Worm (Caenorhabditis elegans) whole organism, L3 larva: ENCODE measurements around the gene frpr-1.

Experiments
- R02D3.7 ChIP-seq: fragments of 150-350 bp; optimal IDR thresholded peaks from 2 replicates; lab custom pipeline; 2014; ENCODE audit warnings: missing biosample characterization, missing genetic modification characterization
- ZK546.5 ChIP-seq: sonication (generic microtip); optimal IDR thresholded peaks from 2 replicates; lab custom pipeline; 2017; ENCODE audit warnings: missing biosample characterization, missing genetic modification characterization
- aly-2 ChIP-seq: fragments of 150-350 bp; optimal IDR thresholded peaks from 2 replicates; lab custom pipeline; 2014; ENCODE audit warnings: missing biosample characterization, missing genetic modification characterization
- ama-1 ChIP-seq: fragments of 150-350 bp; optimal IDR thresholded peaks from 2 replicates; lab custom pipeline; 2018
- ceh-16 ChIP-seq: sonication (generic microtip); optimal IDR thresholded peaks from 2 replicates; lab custom pipeline; 2017; ENCODE audit warnings: missing biosample characterization, missing genetic modification characterization
- ceh-28 ChIP-seq: fragments of 150-350 bp; optimal IDR thresholded peaks from 2 replicates; lab custom pipeline; 2014; ENCODE audit warnings: missing biosample characterization, missing genetic modification reagents, missing genetic modification characterization
- ceh-82 ChIP-seq: fragments of 150-350 bp; optimal IDR thresholded peaks from 2 replicates; lab custom pipeline; 2014; ENCODE audit warnings: missing biosample characterization, missing genetic modification characterization
- ceh-9 ChIP-seq: sonication (generic microtip); optimal IDR thresholded peaks from 2 replicates; lab custom pipeline; 2018; ENCODE audit warnings: missing biosample characterization, missing genetic modification characterization
- daf-12 ChIP-seq: fragments of 150-350 bp; optimal IDR thresholded peaks from 2 replicates; lab custom pipeline; 2014; ENCODE audit warnings: missing biosample characterization, missing genetic modification reagents, missing genetic modification characterization
- egl-27 ChIP-seq: sonication (generic microtip); optimal IDR thresholded peaks from 4 replicates; lab custom pipeline; 2017; ENCODE audit warnings: missing biosample characterization, missing genetic modification reagents, missing genetic modification characterization
- egl-5 ChIP-seq: fragments of 150-350 bp; optimal IDR thresholded peaks from 2 replicates; lab custom pipeline; 2017; ENCODE audit warnings: missing biosample characterization, missing genetic modification reagents, missing genetic modification characterization, inconsistent platforms
- elt-1 ChIP-seq: fragments of 150-350 bp; optimal IDR thresholded peaks from 2 replicates; lab custom pipeline; 2014; ENCODE audit warnings: missing biosample characterization, missing genetic modification characterization
- elt-2 ChIP-seq: sonication (generic microtip); optimal IDR thresholded peaks from 2 replicates; lab custom pipeline; 2016; ENCODE audit warnings: missing genetic modification reagents, mild to moderate bottlenecking, missing genetic modification characterization, missing compliant biosample characterization
- elt-3 ChIP-seq, 3 experiments: fragments of 150-350 bp in 1 of 3; sonication (generic microtip) in 2 of 3; optimal IDR thresholded peaks; 2 replicates in 2 of 3; 4 replicates in 1 of 3; lab custom pipeline; 2014 to 2017; ENCODE audit warnings: missing biosample characterization in 3 of 3, missing genetic modification characterization in 3 of 3
- eor-1 ChIP-seq, 2 experiments: fragments of 150-350 bp; optimal IDR thresholded peaks; 2 replicates each; lab custom pipeline; 2014 to 2018; ENCODE audit warnings: missing biosample characterization in 2 of 2, missing genetic modification characterization in 2 of 2
- fkh-10 ChIP-seq: sonication (generic microtip); optimal IDR thresholded peaks from 2 replicates; lab custom pipeline; 2017; ENCODE audit warnings: missing biosample characterization, missing genetic modification reagents, missing genetic modification characterization
- fkh-2 ChIP-seq: fragments of 150-350 bp; optimal IDR thresholded peaks from 2 replicates; lab custom pipeline; 2014; ENCODE audit warnings: missing biosample characterization, missing genetic modification reagents, missing genetic modification characterization
- fos-1 ChIP-seq: fragments of 150-350 bp; optimal IDR thresholded peaks from 2 replicates; lab custom pipeline; 2014; ENCODE audit warnings: missing biosample characterization, missing genetic modification characterization
- hmg-11 ChIP-seq: sonication (generic microtip); optimal IDR thresholded peaks from 2 replicates; lab custom pipeline; 2016; ENCODE audit warnings: missing genetic modification characterization, missing compliant biosample characterization
- jun-1 ChIP-seq: fragments of 150-350 bp; optimal IDR thresholded peaks from 2 replicates; lab custom pipeline; 2014; ENCODE audit warnings: missing biosample characterization, missing genetic modification reagents, missing genetic modification characterization
- lin-15B ChIP-seq: fragments of 150-350 bp; optimal IDR thresholded peaks from 2 replicates; lab custom pipeline; 2014; ENCODE audit warnings: missing biosample characterization, missing genetic modification characterization
- lin-39 ChIP-seq: fragments of 150-350 bp; optimal IDR thresholded peaks from 2 replicates; lab custom pipeline; 2018; ENCODE audit warnings: missing biosample characterization, missing genetic modification reagents, missing genetic modification characterization
- lsy-12 ChIP-seq: sonication (generic microtip); optimal IDR thresholded peaks from 2 replicates; lab custom pipeline; 2016; ENCODE audit warnings: mild to moderate bottlenecking, missing genetic modification characterization, missing compliant biosample characterization
- mdl-1 ChIP-seq: fragments of 150-350 bp; optimal IDR thresholded peaks from 2 replicates; lab custom pipeline; 2014; ENCODE audit warnings: missing biosample characterization, missing genetic modification characterization
- mml-1 ChIP-seq: fragments of 150-350 bp; sonication (generic microtip); optimal IDR thresholded peaks from 3 replicates; lab custom pipeline; 2014; ENCODE audit warnings: missing biosample characterization, missing genetic modification characterization
- nfya-1 ChIP-seq: sonication (generic microtip); optimal IDR thresholded peaks from 2 replicates; lab custom pipeline; 2017; ENCODE audit warnings: missing genetic modification characterization, mild to moderate bottlenecking, missing compliant biosample characterization, antibody characterized with exemption, moderate library complexity; ENCODE audit not compliant: insufficient read depth
- nhr-11 ChIP-seq: fragments of 150-350 bp; optimal IDR thresholded peaks from 2 replicates; lab custom pipeline; 2014; ENCODE audit warnings: missing biosample characterization, missing genetic modification characterization
- nhr-12 ChIP-seq: fragments of 150-350 bp; optimal IDR thresholded peaks from 2 replicates; lab custom pipeline; 2014; ENCODE audit warnings: missing biosample characterization, missing genetic modification characterization
- nhr-23 ChIP-seq: fragments of 150-350 bp; optimal IDR thresholded peaks from 2 replicates; lab custom pipeline; 2014; ENCODE audit warnings: missing biosample characterization, missing genetic modification reagents, missing genetic modification characterization
- nhr-237 ChIP-seq: fragments of 150-350 bp; optimal IDR thresholded peaks from 2 replicates; lab custom pipeline; 2014; ENCODE audit warnings: missing biosample characterization, missing genetic modification characterization
- nhr-25 ChIP-seq: sonication (generic microtip); optimal IDR thresholded peaks from 2 replicates; lab custom pipeline; 2017; ENCODE audit warnings: missing biosample characterization, missing genetic modification characterization
- nhr-28 ChIP-seq: fragments of 150-350 bp; optimal IDR thresholded peaks from 2 replicates; lab custom pipeline; 2014; ENCODE audit warnings: missing biosample characterization, missing genetic modification characterization
- nhr-43 ChIP-seq: sonication (generic microtip); optimal IDR thresholded peaks from 2 replicates; lab custom pipeline; 2016; ENCODE audit warnings: mild to moderate bottlenecking, missing genetic modification characterization, missing compliant biosample characterization; ENCODE audit not compliant: poor library complexity, severe bottlenecking
- nhr-67 ChIP-seq: fragments of 150-350 bp; optimal IDR thresholded peaks from 2 replicates; lab custom pipeline; 2014; ENCODE audit warnings: missing biosample characterization, missing genetic modification characterization
- nhr-76 ChIP-seq: fragments of 150-350 bp; sonication (generic microtip); optimal IDR thresholded peaks from 5 replicates; lab custom pipeline; 2014; ENCODE audit warnings: missing biosample characterization, missing genetic modification characterization
- nhr-77 ChIP-seq: fragments of 150-350 bp; optimal IDR thresholded peaks from 2 replicates; lab custom pipeline; 2014; ENCODE audit warnings: missing biosample characterization, missing genetic modification characterization
- pha-4 ChIP-seq: fragments of 150-350 bp; optimal IDR thresholded peaks from 2 replicates; lab custom pipeline; 2014; ENCODE audit warnings: missing biosample characterization, missing genetic modification reagents, missing genetic modification characterization
- pqm-1 ChIP-seq: fragments of 150-350 bp; optimal IDR thresholded peaks from 2 replicates; lab custom pipeline; 2017; ENCODE audit warnings: missing biosample characterization, missing genetic modification characterization, inconsistent platforms
- sea-2 ChIP-seq: fragments of 150-350 bp; sonication (generic microtip); optimal IDR thresholded peaks from 4 replicates; lab custom pipeline; 2014; ENCODE audit warnings: missing biosample characterization, missing genetic modification reagents, missing genetic modification characterization
- skn-1 ChIP-seq: fragments of 150-350 bp; optimal IDR thresholded peaks from 2 replicates; lab custom pipeline; 2014; ENCODE audit warnings: missing biosample characterization, missing genetic modification characterization
- snpc-4 ChIP-seq: fragments of 150-350 bp; optimal IDR thresholded peaks from 2 replicates; lab custom pipeline; 2014; ENCODE audit warnings: missing biosample characterization, missing genetic modification characterization
- tbx-2 ChIP-seq: sonication (generic microtip); optimal IDR thresholded peaks from 2 replicates; lab custom pipeline; 2016; ENCODE audit warnings: mild to moderate bottlenecking, missing genetic modification characterization, missing compliant biosample characterization
- unc-39 ChIP-seq: sonication (generic microtip); optimal IDR thresholded peaks from 4 replicates; lab custom pipeline; 2017; ENCODE audit warnings: missing biosample characterization, missing genetic modification characterization
- unc-62 ChIP-seq: fragments of 150-350 bp; sonication (generic microtip); optimal IDR thresholded peaks from 4 replicates; lab custom pipeline; 2014; ENCODE audit warnings: missing biosample characterization, missing genetic modification reagents, missing genetic modification characterization
- zag-1 ChIP-seq: fragments of 150-350 bp; optimal IDR thresholded peaks from 2 replicates; lab custom pipeline; 2014; ENCODE audit warnings: missing biosample characterization, missing genetic modification characterization
- ztf-11 ChIP-seq: fragments of 150-350 bp; optimal IDR thresholded peaks from 2 replicates; lab custom pipeline; 2014; ENCODE audit warnings: missing biosample characterization, missing genetic modification characterization
- ztf-4 ChIP-seq: fragments of 150-350 bp; optimal IDR thresholded peaks from 2 replicates; lab custom pipeline; 2014; ENCODE audit warnings: missing biosample characterization, missing genetic modification characterization

Gene frpr-1

ce11 chrX:8084669-8085068 lies 44.8 kb downstream of the frpr-1 start:
- TF ChIP-seq ceh-28 = no peak

DNA sequence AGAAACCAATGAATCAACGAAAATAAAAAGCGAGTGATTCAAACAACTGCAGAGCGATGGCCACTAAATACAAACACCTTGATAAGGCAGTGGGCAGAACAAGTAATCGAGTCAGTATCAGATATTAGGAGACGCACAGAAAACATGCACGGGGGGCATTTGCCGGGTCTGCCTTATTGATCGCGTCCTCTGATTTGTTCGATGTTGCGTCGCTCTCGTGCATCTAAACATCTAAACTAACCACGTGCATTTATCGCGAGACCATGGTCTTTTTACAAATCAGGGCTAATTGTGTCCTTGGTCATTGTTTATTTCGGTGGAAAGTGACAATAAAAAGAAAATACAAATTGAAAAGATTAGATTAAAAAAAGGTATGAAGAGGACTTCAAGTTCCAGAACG lies 45.5 kb downstream of the frpr-1 start, which contains the start of gene K07E3.4:
K07E3.4 (minus strand) TSS at position 100 of the 400 bp plus-strand sequence.
- no peak for TF ChIP-seq nhr-28 (tag; lab: Kevin White, UChicago)
- TF ChIP-seq tbx-2 (tag; lab: Kevin White, UChicago) = no peak
- TF ChIP-seq fos-1 = no peak
- TF ChIP-seq nhr-23 (tag; lab: Kevin White, UChicago) = peak; percentile 67
- TF ChIP-seq lin-15B = no peak
- peak; percentile 12 for TF ChIP-seq snpc-4 (tag; lab: Kevin White, UChicago)
- no peak for TF ChIP-seq lsy-12 (tag; lab: Kevin White, UChicago)
- TF ChIP-seq R02D3.7 (tag; lab: Kevin White, UChicago) = no peak
- TF ChIP-seq nhr-25 (tag; lab: Kevin White, UChicago) = peak; percentile 82
- no peak for TF ChIP-seq unc-62
- TF ChIP-seq pqm-1 (tag; lab: Kevin White, UChicago) = peak; percentile 71
- TF ChIP-seq pha-4 (tag; lab: Kevin White, UChicago) = no peak
- peak; percentile 85 for TF ChIP-seq elt-1 (tag; lab: Kevin White, UChicago)
- no peak for TF ChIP-seq ceh-82 (tag; lab: Kevin White, UChicago)
- peak; percentile 53 for TF ChIP-seq jun-1 (tag; lab: Kevin White, UChicago)
- TF ChIP-seq ceh-9 = no peak
- no peak for TF ChIP-seq sea-2 (GFP tag; lab: Kevin White, UChicago)
- peak in 1 of 3 experiments; percentile 62 for TF ChIP-seq elt-3 (tag; optimal IDR thresholded peaks at IDR 0.05; lab: Kevin White, UChicago)
- TF ChIP-seq ZK546.5 = no peak
- no peak for TF ChIP-seq fkh-2 (tag; lab: Kevin White, UChicago)
- no peak for TF ChIP-seq fkh-10 (GFP tag; lab: Kevin White, UChicago)
- TF ChIP-seq daf-12 (tag; lab: Kevin White, UChicago) = no peak
- TF ChIP-seq nhr-76 (tag; lab: Kevin White, UChicago) = peak; percentile 14
- TF ChIP-seq nhr-43 (tag; lab: Kevin White, UChicago) = peak; percentile 78
- peak; percentile 43 for TF ChIP-seq nfya-1 (tag; lab: Kevin White, UChicago)
- TF ChIP-seq nhr-237 (tag; lab: Kevin White, UChicago) = no peak
- no peak for TF ChIP-seq egl-27 (tag; lab: Kevin White, UChicago)
- TF ChIP-seq nhr-67 (tag; lab: Kevin White, UChicago) = no peak
- TF ChIP-seq ztf-4 = no peak
- TF ChIP-seq unc-39 (tag; lab: Kevin White, UChicago) = no peak
- peak; percentile 78 for TF ChIP-seq elt-2
- TF ChIP-seq hmg-11 (tag; lab: Kevin White, UChicago) = no peak
- peak; percentile 88 for TF ChIP-seq mdl-1 (tag; lab: Kevin White, UChicago)
- TF ChIP-seq lin-39 (tag; lab: Kevin White, UChicago) = no peak
- TF ChIP-seq egl-5 (tag; lab: Kevin White, UChicago) = no peak
- no peak for TF ChIP-seq aly-2
- no peak for TF ChIP-seq ztf-11 (tag; lab: Kevin White, UChicago)
- TF ChIP-seq ceh-28 = peak; percentile 77
- TF ChIP-seq eor-1 (tag; optimal IDR thresholded peaks at IDR 0.05; lab: Kevin White, UChicago) = no peak
- no peak for TF ChIP-seq mml-1
- no peak for TF ChIP-seq skn-1
- no peak for TF ChIP-seq ama-1 (lab: Kevin White, UChicago)
- TF ChIP-seq nhr-12 (tag; lab: Kevin White, UChicago) = no peak
- no peak for TF ChIP-seq ceh-16 (tag; lab: Kevin White, UChicago)
- TF ChIP-seq zag-1 (tag; lab: Kevin White, UChicago) = no peak
- TF ChIP-seq nhr-11 (tag; lab: Kevin White, UChicago) = no peak
- no peak for TF ChIP-seq nhr-77
